Worm (Caenorhabditis elegans) whole organism, L2 larva: Measurements from ENCODE around the gene bec-1.

ENCODE experiments used
- C34F6.9 ChIP-seq: fragments of 150-350 bp; optimal IDR thresholded peaks from 2 replicates; lab custom pipeline; 2014; ENCODE audit warnings: missing biosample characterization, missing genetic modification characterization
- F13H6.1 ChIP-seq: sonication (generic microtip); optimal IDR thresholded peaks from 2 replicates; lab custom pipeline; 2016; ENCODE audit warnings: missing genetic modification characterization, missing compliant biosample characterization
- R02D3.7 ChIP-seq: fragments of 150-350 bp; optimal IDR thresholded peaks from 2 replicates; lab custom pipeline; 2014; ENCODE audit warnings: missing biosample characterization, missing genetic modification characterization
- Y55F3AM.14 ChIP-seq: fragments of 200-800 bp; sonication (Bioruptor generic); optimal IDR thresholded peaks from 2 replicates; lab custom pipeline; 2018; ENCODE audit warnings: mild to moderate bottlenecking, missing genetic modification characterization, missing compliant biosample characterization
- ZK546.5 ChIP-seq: sonication (generic microtip); optimal IDR thresholded peaks from 2 replicates; lab custom pipeline; 2017; ENCODE audit warnings: missing biosample characterization, missing genetic modification characterization
- alr-1 ChIP-seq: fragments of 150-350 bp; optimal IDR thresholded peaks from 2 replicates; lab custom pipeline; 2014; ENCODE audit warnings: missing biosample characterization, missing genetic modification characterization
- aly-2 ChIP-seq: fragments of 150-350 bp; optimal IDR thresholded peaks from 2 replicates; lab custom pipeline; 2014; ENCODE audit warnings: missing biosample characterization, missing genetic modification characterization
- ama-1 ChIP-seq: fragments of 150-350 bp; optimal IDR thresholded peaks from 2 replicates; lab custom pipeline; 2018; ENCODE audit warnings: inconsistent platforms
- blmp-1 ChIP-seq: sonication (generic microtip); optimal IDR thresholded peaks from 2 replicates; lab custom pipeline; 2017; ENCODE audit warnings: missing genetic modification characterization, mild to moderate bottlenecking, missing compliant biosample characterization, antibody characterized with exemption, moderate library complexity; ENCODE audit not compliant: insufficient read depth
- ceh-16 ChIP-seq: fragments of 150-350 bp; optimal IDR thresholded peaks from 2 replicates; lab custom pipeline; 2014; ENCODE audit warnings: missing biosample characterization, missing genetic modification characterization
- ceh-82 ChIP-seq: fragments of 150-350 bp; optimal IDR thresholded peaks from 2 replicates; lab custom pipeline; 2014; ENCODE audit warnings: missing biosample characterization, missing genetic modification characterization
- crh-2 ChIP-seq: sonication (generic microtip); optimal IDR thresholded peaks from 2 replicates; lab custom pipeline; 2017; ENCODE audit warnings: missing biosample characterization, missing genetic modification characterization
- dmd-4 ChIP-seq: sonication (generic microtip); optimal IDR thresholded peaks from 2 replicates; lab custom pipeline; 2017; ENCODE audit warnings: missing biosample characterization, missing genetic modification characterization
- egl-27 ChIP-seq: sonication (generic microtip); optimal IDR thresholded peaks from 3 replicates; lab custom pipeline; 2017; ENCODE audit warnings: missing biosample characterization, missing genetic modification reagents, missing genetic modification characterization
- elt-1 ChIP-seq: fragments of 150-350 bp; optimal IDR thresholded peaks from 2 replicates; lab custom pipeline; 2014; ENCODE audit warnings: missing biosample characterization, missing genetic modification characterization
- elt-3 ChIP-seq: sonication (generic microtip); optimal IDR thresholded peaks from 2 replicates; lab custom pipeline; 2017; ENCODE audit warnings: missing biosample characterization, missing genetic modification characterization
- fos-1 ChIP-seq: fragments of 150-350 bp; optimal IDR thresholded peaks from 2 replicates; lab custom pipeline; 2014; ENCODE audit warnings: missing biosample characterization, missing genetic modification characterization
- gmeb-1 ChIP-seq: fragments of 150-350 bp; optimal IDR thresholded peaks from 2 replicates; lab custom pipeline; 2014; ENCODE audit warnings: missing biosample characterization, missing genetic modification characterization
- lin-11 ChIP-seq: fragments of 150-350 bp; sonication (generic microtip); optimal IDR thresholded peaks from 2 replicates; lab custom pipeline; 2014; ENCODE audit warnings: missing biosample characterization, missing genetic modification characterization, inconsistent platforms, mixed read lengths
- lin-13 ChIP-seq: fragments of 150-350 bp; optimal IDR thresholded peaks from 2 replicates; lab custom pipeline; 2014; ENCODE audit warnings: missing biosample characterization, missing genetic modification reagents, missing genetic modification characterization
- lin-39 ChIP-seq: fragments of 150-350 bp; optimal IDR thresholded peaks from 2 replicates; lab custom pipeline; 2014; ENCODE audit warnings: missing biosample characterization, missing genetic modification reagents, missing genetic modification characterization
- lsy-2 ChIP-seq, 2 experiments: fragments of 150-350 bp in 1 of 2; sonication (generic microtip) in 1 of 2; optimal IDR thresholded peaks; 2 replicates each; lab custom pipeline; 2014 to 2017; ENCODE audit warnings: missing biosample characterization in 2 of 2, missing genetic modification characterization in 2 of 2
- mab-5 ChIP-seq: fragments of 150-350 bp; optimal IDR thresholded peaks from 2 replicates; lab custom pipeline; 2014; ENCODE audit warnings: missing biosample characterization, missing genetic modification characterization
- mbf-1 ChIP-seq: sonication (generic microtip); optimal IDR thresholded peaks from 2 replicates; lab custom pipeline; 2017; ENCODE audit warnings: missing biosample characterization, missing genetic modification characterization
- mdl-1 ChIP-seq, 2 experiments: fragments of 150-350 bp in 1 of 2; sonication (generic microtip) in 1 of 2; optimal IDR thresholded peaks; 2 replicates each; lab custom pipeline; 2017; ENCODE audit warnings: missing biosample characterization in 2 of 2, missing genetic modification characterization in 2 of 2
- nhr-10 ChIP-seq: sonication (generic microtip); optimal IDR thresholded peaks from 2 replicates; lab custom pipeline; 2017; ENCODE audit warnings: missing biosample characterization, missing genetic modification characterization
- nhr-11 ChIP-seq: fragments of 150-350 bp; optimal IDR thresholded peaks from 2 replicates; lab custom pipeline; 2014; ENCODE audit warnings: missing biosample characterization, missing genetic modification characterization
- nhr-12 ChIP-seq: fragments of 150-350 bp; optimal IDR thresholded peaks from 2 replicates; lab custom pipeline; 2014; ENCODE audit warnings: missing biosample characterization, missing genetic modification characterization
- nhr-129 ChIP-seq: fragments of 150-350 bp; optimal IDR thresholded peaks from 2 replicates; lab custom pipeline; 2014; ENCODE audit warnings: missing biosample characterization, missing genetic modification characterization
- nhr-21 ChIP-seq: fragments of 150-350 bp; optimal IDR thresholded peaks from 2 replicates; lab custom pipeline; 2014; ENCODE audit warnings: missing biosample characterization, missing genetic modification characterization
- nhr-23 ChIP-seq: fragments of 150-350 bp; optimal IDR thresholded peaks from 2 replicates; lab custom pipeline; 2014; ENCODE audit warnings: missing biosample characterization, missing genetic modification reagents, missing genetic modification characterization
- nhr-237 ChIP-seq: fragments of 150-350 bp; optimal IDR thresholded peaks from 2 replicates; lab custom pipeline; 2014; ENCODE audit warnings: missing biosample characterization, missing genetic modification characterization
- nhr-25 ChIP-seq: fragments of 150-350 bp; sonication (generic microtip); optimal IDR thresholded peaks from 3 replicates; lab custom pipeline; 2014; ENCODE audit warnings: missing biosample characterization, missing genetic modification characterization
- nhr-6 ChIP-seq: fragments of 150-350 bp; optimal IDR thresholded peaks from 2 replicates; lab custom pipeline; 2014; ENCODE audit warnings: missing biosample characterization, missing genetic modification characterization
- nhr-77 ChIP-seq: fragments of 150-350 bp; optimal IDR thresholded peaks from 2 replicates; lab custom pipeline; 2014; ENCODE audit warnings: missing biosample characterization, missing genetic modification characterization
- peb-1 ChIP-seq: fragments of 150-350 bp; optimal IDR thresholded peaks from 2 replicates; lab custom pipeline; 2014; ENCODE audit warnings: missing biosample characterization, missing genetic modification characterization
- sem-4 ChIP-seq: fragments of 150-350 bp; optimal IDR thresholded peaks from 2 replicates; lab custom pipeline; 2014; ENCODE audit warnings: missing biosample characterization, missing genetic modification reagents, missing genetic modification characterization
- skn-1 ChIP-seq: sonication (generic microtip); optimal IDR thresholded peaks from 2 replicates; lab custom pipeline; 2017; ENCODE audit warnings: missing biosample characterization, missing genetic modification characterization
- sma-3 ChIP-seq: sonication (generic microtip); optimal IDR thresholded peaks from 2 replicates; lab custom pipeline; 2016; ENCODE audit warnings: missing genetic modification reagents, missing genetic modification characterization, missing compliant biosample characterization
- sma-9 ChIP-seq, 2 experiments: fragments of 150-350 bp in 1 of 2; sonication (generic microtip) in 1 of 2; optimal IDR thresholded peaks; 2 replicates each; lab custom pipeline; 2014 to 2016; ENCODE audit warnings: missing genetic modification characterization in 2 of 2, mild to moderate bottlenecking in 1 of 2, missing biosample characterization in 1 of 2, missing compliant biosample characterization in 1 of 2, missing genetic modification reagents in 1 of 2, moderate library complexity in 1 of 2
- snpc-4 ChIP-seq: fragments of 150-350 bp; optimal IDR thresholded peaks from 2 replicates; lab custom pipeline; 2014; ENCODE audit warnings: missing biosample characterization, missing genetic modification characterization
- unc-39 ChIP-seq: fragments of 150-350 bp; optimal IDR thresholded peaks from 2 replicates; lab custom pipeline; 2014; ENCODE audit warnings: missing biosample characterization, missing genetic modification characterization
- unc-55 ChIP-seq: fragments of 150-350 bp; sonication (generic microtip); optimal IDR thresholded peaks from 3 replicates; lab custom pipeline; 2014; ENCODE audit warnings: missing biosample characterization, missing genetic modification reagents, missing genetic modification characterization
- unc-62 ChIP-seq: fragments of 150-350 bp; optimal IDR thresholded peaks from 2 replicates; lab custom pipeline; 2014; ENCODE audit warnings: missing biosample characterization, missing genetic modification reagents, missing genetic modification characterization
- zag-1 ChIP-seq: fragments of 150-350 bp; optimal IDR thresholded peaks from 2 replicates; lab custom pipeline; 2014; ENCODE audit warnings: missing biosample characterization, missing genetic modification characterization
- ztf-1 ChIP-seq: fragments of 200-800 bp; sonication (Bioruptor generic); conservative IDR thresholded peaks from 2 replicates; pipeline ENCODE4 v1.3.6; 2022; ENCODE audit warnings: missing genetic modification characterization, missing compliant biosample characterization
- ztf-11 ChIP-seq: sonication (generic microtip); optimal IDR thresholded peaks from 2 replicates; lab custom pipeline; 2017; ENCODE audit warnings: missing biosample characterization, missing genetic modification characterization
- ztf-4 ChIP-seq: fragments of 150-350 bp; optimal IDR thresholded peaks from 2 replicates; lab custom pipeline; 2014; ENCODE audit warnings: missing biosample characterization, missing genetic modification characterization

The bec-1 gene

DNA sequence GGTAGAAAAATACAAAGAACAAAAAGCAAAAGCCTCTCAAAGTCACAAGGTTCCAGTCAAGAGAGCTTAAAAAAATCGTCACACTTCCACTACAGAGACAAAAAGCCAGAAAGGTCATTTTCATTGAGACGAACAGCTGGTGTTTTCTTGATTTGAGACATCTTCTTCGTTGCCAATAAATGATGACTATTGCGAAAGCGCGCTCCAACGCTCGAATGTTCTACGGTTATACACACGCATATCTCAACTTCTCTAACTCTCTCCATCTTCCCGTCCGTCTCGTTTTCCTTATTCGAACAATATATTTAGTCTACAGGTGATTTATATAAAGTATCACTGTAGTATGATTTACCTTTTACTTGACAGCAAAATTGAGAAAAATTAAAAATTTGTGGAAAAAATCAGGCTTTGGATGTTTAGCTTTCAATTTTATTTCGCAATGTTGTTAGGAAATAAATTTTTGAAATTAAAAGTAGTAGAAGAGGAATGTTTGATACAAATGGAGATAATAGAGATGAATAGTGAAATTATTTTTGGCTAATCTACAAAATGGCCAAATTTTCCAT, 1.2 kb upstream of the bec-1 start:
- TF ChIP-seq unc-55 (GFP tag; lab: Kevin White, UChicago) (peak; percentile 78), lin-13 (GFP tag; lab: Kevin White, UChicago) (peak; percentile 4), nhr-10 (tag; lab: Kevin White, UChicago) (no peak), gmeb-1 (no peak), nhr-21 (tag; lab: Kevin White, UChicago) (no peak), lin-39 (tag; lab: Kevin White, UChicago) (no peak), fos-1 (tag; lab: Kevin White, UChicago) (peak; percentile 69), elt-3 (tag; lab: Kevin White, UChicago) (no peak), nhr-11 (tag; lab: Kevin White, UChicago) (no peak), sem-4 (tag; lab: Kevin White, UChicago) (peak; percentile 64), nhr-129 (tag; lab: Kevin White, UChicago) (peak; percentile 87), F13H6.1 (tag; lab: Kevin White, UChicago) (peak; percentile 30), nhr-77 (no peak), peb-1 (tag; lab: Kevin White, UChicago) (no peak), alr-1 (tag; lab: Kevin White, UChicago) (no peak), nhr-12 (tag; lab: Kevin White, UChicago) (no peak), Y55F3AM.14 (GFP tag; lab: Kevin White, UChicago) (no peak), unc-62 (GFP tag; lab: Kevin White, UChicago) (no peak), ZK546.5 (tag; lab: Kevin White, UChicago) (no peak), nhr-25 (tag; lab: Kevin White, UChicago) (peak; percentile 72), sma-9 (GFP tag; optimal IDR thresholded peaks at IDR 0.05; lab: Kevin White, UChicago) (peak; percentile 41), sma-9 (tag; optimal IDR thresholded peaks at IDR 0.05; lab: Kevin White, UChicago) (no peak), dmd-4 (no peak), lin-11 (no peak), ztf-4 (peak; percentile 9), crh-2 (tag; lab: Kevin White, UChicago) (peak; percentile 32), C34F6.9 (tag; lab: Kevin White, UChicago) (peak; percentile 76), unc-39 (no peak), nhr-23 (tag; lab: Kevin White, UChicago) (no peak), mdl-1 (tag; optimal IDR thresholded peaks at IDR 0.05; lab: Kevin White, UChicago) (no peak), ceh-16 (tag; lab: Kevin White, UChicago) (no peak), R02D3.7 (no peak), zag-1 (peak; percentile 4), skn-1 (tag; lab: Kevin White, UChicago) (peak; percentile 96), aly-2 (tag; lab: Kevin White, UChicago) (no peak), nhr-237 (tag; lab: Kevin White, UChicago) (no peak), ztf-1 (GFP tag; lab: Robert Waterston, UW) (no peak), egl-27 (tag; lab: Kevin White, UChicago) (no peak), ztf-11 (tag; lab: Kevin White, UChicago) (no peak), sma-3 (GFP tag; lab: Kevin White, UChicago) (no peak), ceh-82 (tag; lab: Kevin White, UChicago) (no peak), nhr-6 (tag; lab: Kevin White, UChicago) (no peak), mbf-1 (no peak), elt-1 (tag; lab: Kevin White, UChicago) (no peak), ama-1 (lab: Kevin White, UChicago) (peak; percentile 25), blmp-1 (peak; percentile 15), mab-5 (tag; lab: Kevin White, UChicago) (peak; percentile 18), snpc-4 (tag; lab: Kevin White, UChicago) (no peak), lsy-2 (tag; optimal IDR thresholded peaks at IDR 0.05; lab: Kevin White, UChicago) (peak in 1 of 2 experiments; percentile 53)
- TF ChIP-seq, all 48 proteins: peak for 17
